Worm (Caenorhabditis elegans) whole organism, L3 larva: ENCODE results near the gene F25G6.8.

Source experiments
- R02D3.7 ChIP-seq: fragments of 150-350 bp; optimal IDR thresholded peaks from 2 replicates; lab custom pipeline; 2014; ENCODE audit warnings: missing biosample characterization, missing genetic modification characterization
- ceh-16 ChIP-seq: sonication (generic microtip); optimal IDR thresholded peaks from 2 replicates; lab custom pipeline; 2017; ENCODE audit warnings: missing biosample characterization, missing genetic modification characterization
- ceh-28 ChIP-seq: fragments of 150-350 bp; optimal IDR thresholded peaks from 2 replicates; lab custom pipeline; 2014; ENCODE audit warnings: missing biosample characterization, missing genetic modification reagents, missing genetic modification characterization
- ceh-82 ChIP-seq: fragments of 150-350 bp; optimal IDR thresholded peaks from 2 replicates; lab custom pipeline; 2014; ENCODE audit warnings: missing biosample characterization, missing genetic modification characterization
- egl-27 ChIP-seq: sonication (generic microtip); optimal IDR thresholded peaks from 4 replicates; lab custom pipeline; 2017; ENCODE audit warnings: missing biosample characterization, missing genetic modification reagents, missing genetic modification characterization
- egl-5 ChIP-seq: fragments of 150-350 bp; optimal IDR thresholded peaks from 2 replicates; lab custom pipeline; 2017; ENCODE audit warnings: missing biosample characterization, missing genetic modification reagents, missing genetic modification characterization, inconsistent platforms
- elt-1 ChIP-seq: fragments of 150-350 bp; optimal IDR thresholded peaks from 2 replicates; lab custom pipeline; 2014; ENCODE audit warnings: missing biosample characterization, missing genetic modification characterization
- elt-2 ChIP-seq: sonication (generic microtip); optimal IDR thresholded peaks from 2 replicates; lab custom pipeline; 2016; ENCODE audit warnings: missing genetic modification reagents, mild to moderate bottlenecking, missing genetic modification characterization, missing compliant biosample characterization
- elt-3 ChIP-seq, 3 experiments: fragments of 150-350 bp in 1 of 3; sonication (generic microtip) in 2 of 3; optimal IDR thresholded peaks; 2 replicates in 2 of 3; 4 replicates in 1 of 3; lab custom pipeline; 2014 to 2017; ENCODE audit warnings: missing biosample characterization in 3 of 3, missing genetic modification characterization in 3 of 3
- eor-1 ChIP-seq, 2 experiments: fragments of 150-350 bp; optimal IDR thresholded peaks; 2 replicates each; lab custom pipeline; 2014 to 2018; ENCODE audit warnings: missing biosample characterization in 2 of 2, missing genetic modification characterization in 2 of 2
- fkh-10 ChIP-seq: sonication (generic microtip); optimal IDR thresholded peaks from 2 replicates; lab custom pipeline; 2017; ENCODE audit warnings: missing biosample characterization, missing genetic modification reagents, missing genetic modification characterization
- fkh-2 ChIP-seq: fragments of 150-350 bp; optimal IDR thresholded peaks from 2 replicates; lab custom pipeline; 2014; ENCODE audit warnings: missing biosample characterization, missing genetic modification reagents, missing genetic modification characterization
- fos-1 ChIP-seq: fragments of 150-350 bp; optimal IDR thresholded peaks from 2 replicates; lab custom pipeline; 2014; ENCODE audit warnings: missing biosample characterization, missing genetic modification characterization
- hmg-11 ChIP-seq: sonication (generic microtip); optimal IDR thresholded peaks from 2 replicates; lab custom pipeline; 2016; ENCODE audit warnings: missing genetic modification characterization, missing compliant biosample characterization
- jun-1 ChIP-seq: fragments of 150-350 bp; optimal IDR thresholded peaks from 2 replicates; lab custom pipeline; 2014; ENCODE audit warnings: missing biosample characterization, missing genetic modification reagents, missing genetic modification characterization
- lin-15B ChIP-seq: fragments of 150-350 bp; optimal IDR thresholded peaks from 2 replicates; lab custom pipeline; 2014; ENCODE audit warnings: missing biosample characterization, missing genetic modification characterization
- lin-39 ChIP-seq: fragments of 150-350 bp; optimal IDR thresholded peaks from 2 replicates; lab custom pipeline; 2018; ENCODE audit warnings: missing biosample characterization, missing genetic modification reagents, missing genetic modification characterization
- mdl-1 ChIP-seq: fragments of 150-350 bp; optimal IDR thresholded peaks from 2 replicates; lab custom pipeline; 2014; ENCODE audit warnings: missing biosample characterization, missing genetic modification characterization
- mml-1 ChIP-seq: fragments of 150-350 bp; sonication (generic microtip); optimal IDR thresholded peaks from 3 replicates; lab custom pipeline; 2014; ENCODE audit warnings: missing biosample characterization, missing genetic modification characterization
- nfya-1 ChIP-seq: sonication (generic microtip); optimal IDR thresholded peaks from 2 replicates; lab custom pipeline; 2017; ENCODE audit warnings: missing genetic modification characterization, mild to moderate bottlenecking, missing compliant biosample characterization, antibody characterized with exemption, moderate library complexity; ENCODE audit not compliant: insufficient read depth
- nhr-12 ChIP-seq: fragments of 150-350 bp; optimal IDR thresholded peaks from 2 replicates; lab custom pipeline; 2014; ENCODE audit warnings: missing biosample characterization, missing genetic modification characterization
- nhr-237 ChIP-seq: fragments of 150-350 bp; optimal IDR thresholded peaks from 2 replicates; lab custom pipeline; 2014; ENCODE audit warnings: missing biosample characterization, missing genetic modification characterization
- nhr-25 ChIP-seq: sonication (generic microtip); optimal IDR thresholded peaks from 2 replicates; lab custom pipeline; 2017; ENCODE audit warnings: missing biosample characterization, missing genetic modification characterization
- nhr-67 ChIP-seq: fragments of 150-350 bp; optimal IDR thresholded peaks from 2 replicates; lab custom pipeline; 2014; ENCODE audit warnings: missing biosample characterization, missing genetic modification characterization
- nhr-76 ChIP-seq: fragments of 150-350 bp; sonication (generic microtip); optimal IDR thresholded peaks from 5 replicates; lab custom pipeline; 2014; ENCODE audit warnings: missing biosample characterization, missing genetic modification characterization
- nhr-77 ChIP-seq: fragments of 150-350 bp; optimal IDR thresholded peaks from 2 replicates; lab custom pipeline; 2014; ENCODE audit warnings: missing biosample characterization, missing genetic modification characterization
- pha-4 ChIP-seq: fragments of 150-350 bp; optimal IDR thresholded peaks from 2 replicates; lab custom pipeline; 2014; ENCODE audit warnings: missing biosample characterization, missing genetic modification reagents, missing genetic modification characterization
- pqm-1 ChIP-seq: fragments of 150-350 bp; optimal IDR thresholded peaks from 2 replicates; lab custom pipeline; 2017; ENCODE audit warnings: missing biosample characterization, missing genetic modification characterization, inconsistent platforms
- sea-2 ChIP-seq: fragments of 150-350 bp; sonication (generic microtip); optimal IDR thresholded peaks from 4 replicates; lab custom pipeline; 2014; ENCODE audit warnings: missing biosample characterization, missing genetic modification reagents, missing genetic modification characterization
- skn-1 ChIP-seq: fragments of 150-350 bp; optimal IDR thresholded peaks from 2 replicates; lab custom pipeline; 2014; ENCODE audit warnings: missing biosample characterization, missing genetic modification characterization
- tbx-2 ChIP-seq: sonication (generic microtip); optimal IDR thresholded peaks from 2 replicates; lab custom pipeline; 2016; ENCODE audit warnings: mild to moderate bottlenecking, missing genetic modification characterization, missing compliant biosample characterization
- unc-62 ChIP-seq: fragments of 150-350 bp; sonication (generic microtip); optimal IDR thresholded peaks from 4 replicates; lab custom pipeline; 2014; ENCODE audit warnings: missing biosample characterization, missing genetic modification reagents, missing genetic modification characterization
- zag-1 ChIP-seq: fragments of 150-350 bp; optimal IDR thresholded peaks from 2 replicates; lab custom pipeline; 2014; ENCODE audit warnings: missing biosample characterization, missing genetic modification characterization
- ztf-11 ChIP-seq: fragments of 150-350 bp; optimal IDR thresholded peaks from 2 replicates; lab custom pipeline; 2014; ENCODE audit warnings: missing biosample characterization, missing genetic modification characterization
- ztf-4 ChIP-seq: fragments of 150-350 bp; optimal IDR thresholded peaks from 2 replicates; lab custom pipeline; 2014; ENCODE audit warnings: missing biosample characterization, missing genetic modification characterization

The F25G6.8 gene

DNA sequence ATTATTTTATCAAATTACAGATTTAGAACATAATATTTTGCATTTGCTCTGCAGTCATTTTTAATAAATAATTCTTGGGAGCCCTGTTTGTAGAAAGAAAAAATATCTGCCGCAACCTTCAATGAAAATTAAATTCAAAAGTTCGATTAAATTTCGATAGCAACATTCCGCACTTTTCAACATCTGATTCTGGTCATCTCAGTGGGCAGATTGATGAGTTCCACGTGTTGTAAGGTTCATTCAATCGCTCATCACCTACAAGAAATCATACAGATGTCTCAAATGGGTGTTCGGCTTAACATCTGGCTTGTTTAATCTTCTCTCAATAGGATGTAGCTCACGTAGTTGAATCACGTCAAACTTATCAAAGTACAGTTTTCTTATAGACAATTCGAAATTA, 35.0 kb upstream of the F25G6.8 start:
- TF ChIP-seq pqm-1 (tag; lab: Kevin White, UChicago) (no peak), fkh-2 (tag; lab: Kevin White, UChicago) (no peak), nhr-237 (tag; lab: Kevin White, UChicago) (no peak), R02D3.7 (no peak), nhr-25 (tag; lab: Kevin White, UChicago) (no peak), ztf-4 (tag; lab: Kevin White, UChicago) (no peak), egl-5 (no peak), jun-1 (tag; lab: Kevin White, UChicago) (no peak), fkh-10 (no peak), zag-1 (tag; lab: Kevin White, UChicago) (no peak)

DNA sequence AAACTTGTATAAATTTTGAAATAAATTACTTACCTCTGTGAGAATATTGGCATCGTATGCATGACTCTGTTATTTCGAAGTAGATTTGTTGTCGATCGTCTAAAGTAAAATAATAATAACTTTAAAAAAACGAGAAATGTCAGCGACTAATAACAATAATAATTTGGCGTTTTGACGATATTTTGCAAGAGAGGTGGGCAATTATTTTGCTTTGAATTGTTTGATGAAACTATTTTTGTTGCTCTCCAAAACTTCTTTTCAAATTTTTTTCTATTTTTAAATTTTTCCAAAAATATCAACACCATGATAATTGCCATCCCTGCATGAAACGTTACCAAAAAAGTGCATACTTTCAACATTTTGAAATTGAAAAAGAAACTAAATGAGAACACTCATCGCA, 34.2 kb upstream of the F25G6.8 start, which contains the start of gene F41E6.7:
TSS of gene F41E6.7 (minus strand) at position 101 of the 400 bp plus-strand sequence.
- TF ChIP-seq zag-1 (tag; lab: Kevin White, UChicago), result no peak
- no peak for TF ChIP-seq nhr-25 (tag; lab: Kevin White, UChicago)
- TF ChIP-seq nhr-12 (tag; lab: Kevin White, UChicago), result no peak
- TF ChIP-seq sea-2 (GFP tag; lab: Kevin White, UChicago), result no peak
- no peak for TF ChIP-seq egl-27 (tag; lab: Kevin White, UChicago)
- TF ChIP-seq mml-1, result no peak
- TF ChIP-seq nhr-77 (tag; lab: Kevin White, UChicago), result no peak
- TF ChIP-seq nhr-67 (tag; lab: Kevin White, UChicago), result no peak
- TF ChIP-seq ceh-28 (tag; lab: Kevin White, UChicago), result no peak
- no peak for TF ChIP-seq ztf-4 (tag; lab: Kevin White, UChicago)
- TF ChIP-seq elt-2 (tag; lab: Kevin White, UChicago), result no peak
- TF ChIP-seq ceh-16 (tag; lab: Kevin White, UChicago), result no peak
- no peak for TF ChIP-seq pqm-1 (tag; lab: Kevin White, UChicago)
- no peak for TF ChIP-seq tbx-2 (tag; lab: Kevin White, UChicago)
- TF ChIP-seq ceh-82 (tag; lab: Kevin White, UChicago), result no peak

DNA sequence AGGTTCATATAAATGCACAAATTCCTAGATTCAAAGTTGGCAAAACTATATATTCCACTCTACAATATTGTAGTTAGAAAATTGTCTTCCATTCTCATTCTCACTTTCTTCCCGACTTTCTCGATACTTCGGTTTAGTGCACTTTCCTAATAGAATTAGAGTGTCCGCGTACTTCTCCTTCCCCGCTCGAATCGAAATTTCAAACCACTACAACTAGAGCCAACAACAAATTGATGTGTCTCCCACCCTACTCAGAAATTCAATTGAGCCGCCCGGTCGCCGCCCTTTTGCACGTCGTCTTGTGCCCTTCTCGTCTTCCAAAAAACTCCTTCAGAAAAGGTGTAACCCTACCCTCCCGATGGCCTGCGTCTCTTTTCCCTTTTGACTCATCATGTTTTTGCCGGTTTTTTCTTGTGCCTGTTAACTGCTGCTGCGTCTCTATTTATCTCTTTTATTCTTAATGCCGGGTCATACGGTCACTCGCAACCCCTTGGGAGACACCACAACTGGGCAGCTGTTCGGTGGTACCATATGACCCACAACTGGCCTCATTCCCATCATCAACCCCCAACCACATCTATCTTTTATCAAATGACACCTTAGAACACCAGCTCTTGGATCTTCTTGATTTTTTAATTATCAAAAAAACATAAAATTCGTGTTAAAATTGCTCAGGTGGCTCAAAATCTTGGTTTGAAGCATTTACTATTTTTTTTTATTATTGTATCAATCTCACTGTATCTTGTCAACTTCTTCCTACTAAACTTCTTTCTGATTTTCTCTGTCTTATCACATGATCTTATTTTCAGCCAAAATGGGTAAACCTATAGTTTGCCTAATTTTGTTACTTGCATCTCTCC, 29.4 kb upstream of the F25G6.8 start, which contains the start of gene tag-196:
TSS of gene tag-196 (plus strand) at position 810 of the 860 bp plus-strand sequence.
- peak; percentile 24 for TF ChIP-seq nfya-1 (tag; lab: Kevin White, UChicago)
- peak; percentile 32 for TF ChIP-seq lin-39 (tag; lab: Kevin White, UChicago)
- TF ChIP-seq egl-5, result peak; percentile 48
- no peak for TF ChIP-seq fkh-2 (tag; lab: Kevin White, UChicago)
- TF ChIP-seq, all 47 proteins: peak for 3

DNA sequence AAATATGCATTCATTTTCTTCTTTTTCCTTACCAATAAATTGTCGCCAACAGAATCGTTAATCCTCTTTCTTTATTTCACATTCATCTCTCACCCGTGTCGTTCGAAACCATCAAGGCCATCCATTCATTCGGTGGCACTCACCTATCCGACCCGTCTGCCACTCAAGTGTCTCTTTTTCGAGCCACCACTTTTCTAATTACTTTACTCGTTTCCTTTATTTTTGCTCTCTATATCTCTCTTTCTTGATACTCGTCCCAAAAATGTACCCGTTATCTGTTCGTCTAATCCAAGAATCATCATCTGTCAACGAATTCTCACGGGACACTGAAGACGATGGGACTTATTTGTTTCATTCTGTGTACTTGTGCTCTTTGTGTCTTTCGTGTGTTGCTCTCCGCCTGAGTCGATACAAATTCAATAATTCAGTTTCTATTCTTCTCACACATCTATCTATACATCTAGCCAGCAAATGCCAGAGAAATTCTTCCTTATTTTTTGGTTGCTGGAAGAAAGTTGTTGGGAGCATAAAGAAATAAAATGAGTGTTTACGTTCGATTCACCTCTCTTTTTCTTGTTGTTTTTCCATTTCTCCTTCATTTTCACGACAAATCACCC, 27.8 kb upstream of the F25G6.8 start:
- TF ChIP-seq nhr-25 (tag; lab: Kevin White, UChicago) (no peak), elt-1 (tag; lab: Kevin White, UChicago) (peak; percentile 58), fkh-10 (peak; percentile 13), egl-5 (peak; percentile 13), unc-62 (peak; percentile 53)

DNA sequence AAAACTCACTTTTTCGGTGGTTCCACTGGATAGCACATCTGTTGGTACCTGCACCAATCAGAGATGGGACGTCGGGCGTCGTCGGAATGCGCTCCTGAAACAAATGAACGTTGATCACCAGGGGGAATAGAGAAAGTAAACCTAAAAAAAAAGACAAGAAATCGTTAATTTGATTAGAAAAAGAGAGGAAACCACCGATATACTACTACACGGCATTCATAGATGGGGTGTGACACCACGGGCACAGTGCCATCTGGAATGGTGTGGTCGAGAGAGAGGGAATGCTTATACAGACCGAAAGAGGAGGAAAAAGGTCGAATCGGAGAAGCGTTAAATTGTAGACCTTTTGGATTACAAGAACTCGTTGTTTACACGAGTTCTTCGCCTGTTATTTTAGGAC, 23.1 kb upstream of the F25G6.8 start, which contains the start of gene C10B5.3:
TSS of gene C10B5.3 (minus strand) at position 101 of the 400 bp plus-strand sequence.
- TF ChIP-seq skn-1 (tag; lab: Kevin White, UChicago) (no peak), mdl-1 (tag; lab: Kevin White, UChicago) (no peak), ztf-11 (tag; lab: Kevin White, UChicago) (no peak), pqm-1 (tag; lab: Kevin White, UChicago) (no peak), fos-1 (no peak), zag-1 (tag; lab: Kevin White, UChicago) (no peak), elt-3 (tag; optimal IDR thresholded peaks at IDR 0.05; lab: Kevin White, UChicago) (no peak), nhr-76 (tag; lab: Kevin White, UChicago) (no peak), egl-5 (no peak), pha-4 (tag; lab: Kevin White, UChicago) (no peak), hmg-11 (no peak), R02D3.7 (no peak), eor-1 (tag; optimal IDR thresholded peaks at IDR 0.05; lab: Kevin White, UChicago) (no peak), lin-15B (tag; lab: Kevin White, UChicago) (no peak), unc-62 (no peak), nhr-12 (tag; lab: Kevin White, UChicago) (no peak)
